Fruit fly (Drosophila melanogaster): ENCODE data around the gene spidey.
A peak's percentile ranks its signal among the peaks of the same experiment; 100 is the strongest.

dm6 chrX:7931028-7931549, 22.4 kb downstream of the spidey start, which contains the start of gene mahe:
- TF ChIP-seq dac (GFP tag; optimal IDR thresholded peaks at IDR 0.05) (no peak), OdsH (GFP tag; optimal IDR thresholded peaks at IDR 0.05) (no peak), CG8119 (GFP tag; IDR thresholded peaks at IDR 0.05) (peak; percentile 26; the same call in 1 of the 3 replicates), CG31627 (GFP tag; optimal IDR thresholded peaks at IDR 0.05) (no peak), acj6 (GFP tag; optimal IDR thresholded peaks at IDR 0.05) (no peak), fd85E (GFP tag; optimal IDR thresholded peaks at IDR 0.05) (no peak), Met (GFP tag; optimal IDR thresholded peaks at IDR 0.05) (no peak), Gug (GFP tag; IDR thresholded peaks at IDR 0.05) (no peak), CG32006 (GFP tag; optimal IDR thresholded peaks at IDR 0.05) (no peak), net (GFP tag; optimal IDR thresholded peaks at IDR 0.05) (no peak), Hr4 (GFP tag; optimal IDR thresholded peaks at IDR 0.05) (no peak), CG16779 (tag; optimal IDR thresholded peaks at IDR 0.05) (no peak), CG8319 (GFP tag; optimal IDR thresholded peaks at IDR 0.05) (no peak)
